Worm (Caenorhabditis elegans) whole organism, L1 larva: ENCODE data around the gene R09H10.2.

Experiments
- C34B4.2 ChIP-seq: sonication (generic microtip); optimal IDR thresholded peaks from 2 replicates; lab custom pipeline; 2017; ENCODE audit warnings: mild to moderate bottlenecking, missing genetic modification characterization, missing compliant biosample characterization
- ama-1 ChIP-seq: fragments of 150-350 bp; optimal IDR thresholded peaks from 2 replicates; lab custom pipeline; 2014
- ces-1 ChIP-seq: fragments of 150-350 bp; optimal IDR thresholded peaks from 2 replicates; lab custom pipeline; 2014; ENCODE audit warnings: missing biosample characterization, missing genetic modification reagents, missing genetic modification characterization
- dsc-1 ChIP-seq: sonication (generic microtip); optimal IDR thresholded peaks from 2 replicates; lab custom pipeline; 2016; ENCODE audit warnings: mild to moderate bottlenecking, missing genetic modification characterization, missing compliant biosample characterization
- efl-1 ChIP-seq, 4 experiments: fragments of 150-350 bp; optimal IDR thresholded peaks in 3 of 4; peaks in 1 of 4; 1 replicate in 1 of 4; 2 replicates in 3 of 4; lab custom pipeline; 2014; ENCODE audit warnings: missing biosample characterization in 2 of 4, missing genetic modification characterization in 2 of 4, missing genetic modification reagents in 2 of 4
- fkh-4 ChIP-seq: sonication (generic microtip); optimal IDR thresholded peaks from 2 replicates; lab custom pipeline; 2016; ENCODE audit warnings: missing compliant biosample characterization, missing genetic modification characterization, borderline replicate concordance
- fos-1 ChIP-seq: fragments of 150-350 bp; optimal IDR thresholded peaks from 2 replicates; lab custom pipeline; 2014; ENCODE audit warnings: missing biosample characterization, missing genetic modification characterization
- lin-15B ChIP-seq: fragments of 150-350 bp; sonication (generic microtip); optimal IDR thresholded peaks from 3 replicates; lab custom pipeline; 2014; ENCODE audit warnings: missing biosample characterization, missing genetic modification characterization
- lsy-2 ChIP-seq, 2 experiments: fragments of 150-350 bp; optimal IDR thresholded peaks; 2 replicates each; lab custom pipeline; 2014; ENCODE audit warnings: missing biosample characterization in 2 of 2, missing genetic modification characterization in 2 of 2
- nhr-237 ChIP-seq: fragments of 150-350 bp; optimal IDR thresholded peaks from 2 replicates; lab custom pipeline; 2014; ENCODE audit warnings: missing biosample characterization, missing genetic modification characterization
- snpc-4 ChIP-seq: fragments of 150-350 bp; optimal IDR thresholded peaks from 2 replicates; lab custom pipeline; 2014; ENCODE audit warnings: missing biosample characterization, missing genetic modification characterization
- unc-98 ChIP-seq: fragments of 200-800 bp; sonication (Bioruptor generic); IDR thresholded peaks from 2 replicates; pipeline ENCODE4 v1.3.6; 2022; ENCODE audit warnings: missing genetic modification characterization, missing compliant biosample characterization

- TF ChIP-seq lin-15B (tag; lab: Kevin White, UChicago), result no peak
- no peak for TF ChIP-seq unc-98 (GFP tag; lab: Robert Waterston, UW)
- no peak for TF ChIP-seq efl-1 (optimal IDR thresholded peaks at IDR 0.05; lab: Kevin White, UChicago)
- TF ChIP-seq efl-1 (GFP tag; optimal IDR thresholded peaks at IDR 0.05 in 1 of 2; lab: Kevin White, UChicago), result no peak
- no peak for TF ChIP-seq ama-1
- no peak for TF ChIP-seq fkh-4
- TF ChIP-seq snpc-4 (tag; lab: Kevin White, UChicago), result no peak
- TF ChIP-seq fos-1 (tag; lab: Kevin White, UChicago), result no peak
- TF ChIP-seq dsc-1, result no peak
- TF ChIP-seq ces-1 (GFP tag; lab: Kevin White, UChicago), result no peak
- TF ChIP-seq nhr-237, result no peak
- TF ChIP-seq lsy-2 (tag; optimal IDR thresholded peaks at IDR 0.05; lab: Kevin White, UChicago), result no peak
- TF ChIP-seq C34B4.2 (tag; lab: Kevin White, UChicago), result no peak
Measured at ce11 chrIV:10630953-10631554, 28.3 kb downstream of the R09H10.2 start, which contains the start of gene F56C4.4.
